Fruit fly (Drosophila melanogaster) whole organism, embryonic: ENCODE results near the gene STUB1.

ENCODE experiments used
- CG6654 ChIP-seq: fragments of 200-800 bp; sonication (Bioruptor generic); optimal IDR thresholded peaks from 2 replicates; lab custom pipeline; 2017; ENCODE audit warnings: missing biosample characterization, mild to moderate bottlenecking, missing genetic modification characterization
- CG9215 ChIP-seq: fragments of 200-800 bp; sonication (Bioruptor generic); IDR thresholded peaks from 2 replicates; pipeline ENCODE4 v1.3.6; 2022; ENCODE audit warnings: missing biosample characterization, missing genetic modification characterization

- TF ChIP-seq CG6654, result no peak
- TF ChIP-seq CG9215 (GFP tag; lab: Robert Waterston, UW), result no peak
Measured at dm6 chr2L:10488484-10489223, 51.3 kb downstream of the STUB1 start, which contains the start of the genes Cog4 and CG6144.
